Worm (Caenorhabditis elegans): ENCODE measurements around the gene T26G10.1.

DNA sequence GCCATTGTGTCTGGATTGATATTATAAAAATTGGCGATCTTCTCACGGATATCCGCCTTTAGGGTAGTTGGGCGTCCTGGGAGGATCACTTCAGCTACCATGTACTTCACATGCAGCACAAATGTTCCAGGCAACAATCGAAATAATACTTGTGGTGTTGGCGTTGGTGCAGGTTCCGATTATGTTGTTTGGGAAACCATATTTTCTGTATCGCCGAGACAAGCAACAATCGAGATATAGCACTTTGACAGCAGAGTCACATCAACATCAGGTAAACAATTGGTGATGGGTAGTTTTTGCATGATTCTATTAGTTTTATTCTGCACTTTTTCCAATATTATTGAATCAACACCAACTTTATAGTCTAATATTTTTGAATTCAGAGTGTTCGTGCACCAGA, 6.9 kb upstream of the T26G10.1 start, which contains the start of gene T26G10.3:
- TF ChIP-seq B0310.2 (tag; optimal IDR thresholded peaks at IDR 0.05) = no peak
- TF ChIP-seq aly-1 (tag; optimal IDR thresholded peaks at IDR 0.05) = no peak
- TF ChIP-seq pes-1 (GFP tag; IDR thresholded peaks at IDR 0.05) = no peak
- TF ChIP-seq flt-1 (GFP tag; IDR thresholded peaks at IDR 0.05) = no peak
- TF ChIP-seq ama-1 (optimal IDR thresholded peaks at IDR 0.05) = no peak
- no peak for TF ChIP-seq sea-1 (GFP tag; conservative IDR thresholded peaks at IDR 0.05)
- TF ChIP-seq ets-7 (tag; optimal IDR thresholded peaks at IDR 0.05) = no peak

Measured in whole organism, early embryonic.